Worm (Caenorhabditis elegans): ENCODE measurements around the gene Y46C8AL.11.

Gene Y46C8AL.11

DNA sequence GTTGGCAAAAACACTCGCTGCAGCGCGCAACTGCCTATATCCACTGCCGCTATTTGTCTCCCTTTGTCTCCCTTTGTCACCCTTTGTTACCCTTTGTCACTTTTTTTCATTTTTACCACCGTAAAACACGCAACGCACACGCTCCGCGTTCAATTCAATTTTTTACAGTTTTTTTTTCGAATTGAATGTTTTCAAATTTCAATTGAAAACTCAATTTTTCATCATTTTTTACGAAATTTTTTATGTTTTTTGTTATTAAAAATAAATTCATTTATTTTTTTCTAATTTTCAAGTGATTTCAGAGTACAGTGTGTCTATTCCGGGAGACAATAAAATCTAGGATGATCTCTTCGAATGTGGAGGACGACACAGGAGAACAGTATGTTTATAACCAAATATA is at the start of gene Y46C8AL.11:
Gene Y46C8AL.11, plus strand, starts transcription at position 301 of the 400 bp plus-strand sequence.
- no peak for TF ChIP-seq lin-13 (GFP tag; optimal IDR thresholded peaks at IDR 0.05)
- TF ChIP-seq ztf-11 (tag; optimal IDR thresholded peaks at IDR 0.05): no peak
- no peak for TF ChIP-seq ama-1 (optimal IDR thresholded peaks at IDR 0.05)
- no peak for TF ChIP-seq elt-1 (tag; optimal IDR thresholded peaks at IDR 0.05)
- no peak for TF ChIP-seq F13H6.1 (tag; optimal IDR thresholded peaks at IDR 0.05)
- TF ChIP-seq lin-11 (tag; optimal IDR thresholded peaks at IDR 0.05): no peak
- no peak for TF ChIP-seq R02D3.7 (tag; optimal IDR thresholded peaks at IDR 0.05)
- no peak for TF ChIP-seq lsy-2 (tag; optimal IDR thresholded peaks at IDR 0.05)
- no peak for TF ChIP-seq gmeb-1 (tag; optimal IDR thresholded peaks at IDR 0.05)
- TF ChIP-seq nhr-12 (tag; optimal IDR thresholded peaks at IDR 0.05): no peak
- no peak for TF ChIP-seq sem-4 (tag; optimal IDR thresholded peaks at IDR 0.05)
- no peak for TF ChIP-seq zag-1 (tag; optimal IDR thresholded peaks at IDR 0.05)
- TF ChIP-seq snpc-4 (tag; optimal IDR thresholded peaks at IDR 0.05): no peak
- no peak for TF ChIP-seq dmd-4 (tag; optimal IDR thresholded peaks at IDR 0.05)

DNA sequence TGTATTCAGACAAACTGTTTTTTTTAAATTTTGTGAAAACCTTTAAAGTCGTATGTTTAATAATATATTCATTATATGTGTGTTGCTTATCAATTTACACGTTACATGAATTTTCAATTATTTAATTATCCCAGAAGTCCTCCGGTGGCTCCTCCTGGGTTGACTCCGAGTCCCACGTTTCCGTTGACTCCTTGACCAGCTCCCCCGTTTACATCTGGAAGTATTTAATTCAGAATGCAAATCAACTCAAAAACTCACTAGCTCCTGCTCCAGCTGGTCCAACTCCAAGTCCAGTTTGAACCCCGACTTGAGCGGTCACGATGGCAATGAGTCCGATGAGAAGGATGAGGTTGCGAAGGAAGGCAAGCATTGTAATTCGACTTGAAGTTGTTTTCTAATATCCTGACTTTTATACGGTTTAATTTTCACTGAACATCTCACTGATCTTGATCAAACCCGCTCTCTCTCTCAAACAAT is 49.1 kb upstream of the Y46C8AL.11 start, which contains the start of gene F56D6.8:
Gene F56D6.8, minus strand, starts transcription at position 427 of the 477 bp plus-strand sequence.
- TF ChIP-seq lsy-2 (tag; optimal IDR thresholded peaks at IDR 0.05) (no peak), F13H6.1 (tag; optimal IDR thresholded peaks at IDR 0.05) (no peak), peb-1 (tag; optimal IDR thresholded peaks at IDR 0.05) (no peak), nhr-21 (tag; optimal IDR thresholded peaks at IDR 0.05) (no peak), ztf-4 (tag; optimal IDR thresholded peaks at IDR 0.05) (no peak), R02D3.7 (tag; optimal IDR thresholded peaks at IDR 0.05) (no peak), skn-1 (tag; optimal IDR thresholded peaks at IDR 0.05) (no peak)

DNA sequence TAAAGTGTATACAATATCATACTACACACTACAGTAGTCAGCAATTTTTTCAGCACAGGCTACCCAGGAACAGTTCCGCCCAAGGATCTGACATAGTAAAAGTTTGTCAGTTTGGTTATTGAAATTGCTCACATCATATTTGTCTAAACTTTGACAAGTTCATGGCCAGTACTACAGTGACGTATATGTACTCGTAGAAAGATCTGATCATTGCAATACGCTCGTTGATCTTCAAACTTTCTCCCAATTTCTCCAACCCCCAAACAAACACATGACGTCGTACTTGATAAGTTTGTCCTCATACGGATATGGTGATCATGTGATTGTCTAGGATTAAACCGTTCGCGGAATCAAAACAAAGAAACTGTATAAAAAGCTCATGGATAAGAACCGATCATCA is 48.3 kb upstream of the Y46C8AL.11 start, which contains the start of gene dct-8:
Gene dct-8, plus strand, starts transcription at position 301 of the 400 bp plus-strand sequence.
- TF ChIP-seq R02D3.7 (tag; optimal IDR thresholded peaks at IDR 0.05): no peak
- TF ChIP-seq lin-13 (GFP tag; optimal IDR thresholded peaks at IDR 0.05): no peak
- no peak for TF ChIP-seq elt-1 (tag; optimal IDR thresholded peaks at IDR 0.05)
- no peak for TF ChIP-seq sma-9 (GFP tag; optimal IDR thresholded peaks at IDR 0.05)
- TF ChIP-seq sma-9 (tag; optimal IDR thresholded peaks at IDR 0.05): no peak
- no peak for TF ChIP-seq lin-39 (tag; optimal IDR thresholded peaks at IDR 0.05)
- TF ChIP-seq nhr-11 (tag; optimal IDR thresholded peaks at IDR 0.05): no peak
- TF ChIP-seq peb-1 (tag; optimal IDR thresholded peaks at IDR 0.05): no peak
- no peak for TF ChIP-seq mdl-1 (tag; optimal IDR thresholded peaks at IDR 0.05)
- no peak for TF ChIP-seq zag-1 (tag; optimal IDR thresholded peaks at IDR 0.05)
- no peak for TF ChIP-seq gmeb-1 (tag; optimal IDR thresholded peaks at IDR 0.05)
- TF ChIP-seq mab-5 (tag; optimal IDR thresholded peaks at IDR 0.05): no peak
- no peak for TF ChIP-seq ama-1 (optimal IDR thresholded peaks at IDR 0.05)
- TF ChIP-seq lsy-2 (tag; optimal IDR thresholded peaks at IDR 0.05): no peak
- TF ChIP-seq elt-3 (tag; optimal IDR thresholded peaks at IDR 0.05): no peak
- TF ChIP-seq lin-11 (tag; optimal IDR thresholded peaks at IDR 0.05): no peak
- TF ChIP-seq C34F6.9 (tag; optimal IDR thresholded peaks at IDR 0.05): no peak

DNA sequence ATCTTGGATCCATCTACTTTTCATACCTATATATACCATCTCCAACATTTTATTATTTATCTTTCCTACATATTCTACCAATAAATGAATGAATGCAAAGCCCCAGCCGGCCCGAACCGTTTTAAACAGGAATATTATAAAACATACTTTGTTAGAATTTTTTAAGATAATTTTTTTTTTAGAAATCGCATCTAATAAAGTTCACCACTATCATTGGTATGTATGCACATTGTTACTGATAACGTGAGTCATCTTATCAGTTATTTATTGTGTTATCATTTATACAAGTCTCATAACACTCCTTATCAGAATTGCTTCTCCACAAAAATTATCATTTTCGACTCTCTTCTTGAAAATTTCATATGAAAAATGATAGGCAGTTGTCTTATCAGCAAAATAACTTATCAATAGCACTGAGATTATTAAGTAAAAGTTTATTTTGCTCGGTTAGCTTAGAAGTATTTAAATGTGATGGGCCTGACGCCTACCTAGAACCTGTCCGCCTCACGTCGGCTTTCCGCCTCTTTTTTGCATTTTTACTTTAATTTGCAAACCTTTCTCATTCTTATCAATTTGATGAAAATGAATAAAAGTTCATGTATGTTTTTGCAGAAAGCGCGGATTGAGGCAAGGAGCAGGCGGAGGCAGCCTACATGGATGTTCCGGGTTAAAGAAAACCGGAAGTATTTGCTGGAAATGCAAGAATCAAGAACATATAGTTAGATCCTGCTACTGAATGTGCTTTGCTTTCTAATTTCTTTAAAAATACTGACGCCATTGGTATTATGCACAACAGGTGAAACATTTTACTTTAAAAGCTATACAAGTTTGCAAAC is 43.2 kb upstream of the Y46C8AL.11 start, which contains the start of gene srz-62:
Gene srz-62, plus strand, starts transcription at position 786 of the 836 bp plus-strand sequence.
- TF ChIP-seq mdl-1 (tag; optimal IDR thresholded peaks at IDR 0.05): peak in 1 of 2 experiments; percentile 55
- TF ChIP-seq fos-1 (tag; optimal IDR thresholded peaks at IDR 0.05): peak; percentile 100
- TF ChIP-seq zag-1 (tag; optimal IDR thresholded peaks at IDR 0.05): no peak
- peak; percentile 49 for TF ChIP-seq sma-9 (GFP tag; optimal IDR thresholded peaks at IDR 0.05)
- no peak for TF ChIP-seq sma-9 (tag; optimal IDR thresholded peaks at IDR 0.05)
- no peak for TF ChIP-seq nhr-21 (tag; optimal IDR thresholded peaks at IDR 0.05)
- TF ChIP-seq crh-2 (tag; optimal IDR thresholded peaks at IDR 0.05): peak; percentile 48
- no peak for TF ChIP-seq ztf-11 (tag; optimal IDR thresholded peaks at IDR 0.05)
- no peak for TF ChIP-seq blmp-1 (tag; optimal IDR thresholded peaks at IDR 0.05; ENCODE audit: insufficient read depth)
- no peak for TF ChIP-seq nhr-23 (tag; optimal IDR thresholded peaks at IDR 0.05)
- TF ChIP-seq aly-2 (tag; optimal IDR thresholded peaks at IDR 0.05): no peak
- TF ChIP-seq nhr-6 (tag; optimal IDR thresholded peaks at IDR 0.05): no peak
- peak; percentile 72 for TF ChIP-seq gmeb-1 (tag; optimal IDR thresholded peaks at IDR 0.05)
- peak; percentile 92 for TF ChIP-seq egl-27 (tag; optimal IDR thresholded peaks at IDR 0.05)
